Fruit fly (Drosophila melanogaster): Measurements from ENCODE around the gene Unc-76.
A peak's percentile ranks its signal among the peaks of the same experiment; 100 is the strongest.

The Unc-76 gene

dm6 chrX:2041312-2041918 is 39.0 kb upstream of the Unc-76 start, which contains the start of gene CG4313 (continued):
- TF ChIP-seq jigr1 (GFP tag; IDR thresholded peaks at IDR 0.05) (no peak), Max (GFP tag; optimal IDR thresholded peaks at IDR 0.05) (peak; percentile 56), Bgb (GFP tag; IDR thresholded peaks at IDR 0.05; ENCODE audit: partially characterized antibody) (peak; percentile 69), wdn (GFP tag; IDR thresholded peaks at IDR 0.05) (0 out of 2 replicates have a peak, but pooled peaks have one; percentile 22), bcd (GFP tag; optimal IDR thresholded peaks at IDR 0.05) (peak; percentile 68), ems (GFP tag; optimal IDR thresholded peaks at IDR 0.05) (peak; percentile 66), pb (GFP tag; optimal IDR thresholded peaks at IDR 0.05) (peak; percentile 25), Side (GFP tag; optimal IDR thresholded peaks at IDR 0.05) (peak; percentile 61), sima (GFP tag; optimal IDR thresholded peaks at IDR 0.05) (no peak), Ravus (GFP tag; IDR thresholded peaks at IDR 0.05) (no peak), B-H2 (GFP tag; optimal IDR thresholded peaks at IDR 0.05) (peak; percentile 58), Dfd (GFP tag; optimal IDR thresholded peaks at IDR 0.05) (no peak), bowl (GFP tag; IDR thresholded peaks at IDR 0.05) (no peak), CG9437 (GFP tag; optimal IDR thresholded peaks at IDR 0.05) (peak; percentile 57), Gsc (GFP tag; IDR thresholded peaks at IDR 0.05) (no peak), otp (GFP tag; IDR thresholded peaks at IDR 0.05) (no peak), CG11247 (GFP tag; IDR thresholded peaks at IDR 0.05) (peak; percentile 48; the same call in 1 of the 2 replicates), lab (GFP tag; optimal IDR thresholded peaks at IDR 0.05) (peak; percentile 63), Hr3 (GFP tag; optimal IDR thresholded peaks at IDR 0.05) (peak; percentile 72), salm (tag; optimal IDR thresholded peaks at IDR 0.05) (no peak), C15 (GFP tag; IDR thresholded peaks at IDR 0.05) (0 out of 3 replicates have a peak, but pooled peaks have one; percentile 11), Nf-YC (tag; optimal IDR thresholded peaks at IDR 0.05) (peak; percentile 72), ATbp (GFP tag; optimal IDR thresholded peaks at IDR 0.05) (no peak), insv (GFP tag; optimal IDR thresholded peaks at IDR 0.05) (no peak), vfl (GFP tag; optimal IDR thresholded peaks at IDR 0.05) (peak; percentile 31), CG7745 (tag; optimal IDR thresholded peaks at IDR 0.05) (no peak), Gug (GFP tag; IDR thresholded peaks at IDR 0.05) (peak; percentile 77; the same call in 3 of the 4 replicates), Trl (optimal IDR thresholded peaks at IDR 0.05) (no peak), Trl (GFP tag; optimal IDR thresholded peaks at IDR 0.05) (peak; percentile 79), ranshi (GFP tag; IDR thresholded peaks at IDR 0.05) (0 out of 2 replicates have a peak, but pooled peaks have one; percentile 52), Xbp1 (GFP tag; optimal IDR thresholded peaks at IDR 0.05) (peak; percentile 77), CrebB (tag; optimal IDR thresholded peaks at IDR 0.05) (peak; percentile 18), lbe (GFP tag; optimal IDR thresholded peaks at IDR 0.05) (peak; percentile 55), B-H1 (GFP tag; IDR thresholded peaks at IDR 0.05) (peak; percentile 37; the same call in 2 of the 3 replicates), CG7963 (GFP tag; IDR thresholded peaks at IDR 0.05; ENCODE audit: partially characterized antibody) (peak; percentile 60; the same call in 2 of the 3 replicates), CG10543 (GFP tag; optimal IDR thresholded peaks at IDR 0.05) (peak; percentile 82), Dbx (GFP tag; IDR thresholded peaks at IDR 0.05) (peak; percentile 82), ssp (GFP tag; IDR thresholded peaks at IDR 0.05) (peak; percentile 75), Stat92E (GFP tag; optimal IDR thresholded peaks at IDR 0.05) (no peak), scrt (GFP tag; optimal IDR thresholded peaks at IDR 0.05) (peak; percentile 44), Opbp (GFP tag; IDR thresholded peaks at IDR 0.05; ENCODE audit: partially characterized antibody) (peak; percentile 77), CG14860 (GFP tag; IDR thresholded peaks at IDR 0.05; ENCODE audit: partially characterized antibody) (peak; percentile 88), HmgZ (tag; optimal IDR thresholded peaks at IDR 0.05) (peak; percentile 68), CG3407 (GFP tag; optimal IDR thresholded peaks at IDR 0.05) (peak; percentile 26), fd102C (GFP tag; optimal IDR thresholded peaks at IDR 0.05) (no peak), CoRest (tag; optimal IDR thresholded peaks at IDR 0.05) (peak; percentile 76), NFAT (GFP tag; IDR thresholded peaks at IDR 0.05) (peak; percentile 50; the same call in 1 of the 2 replicates), vnd (GFP tag; IDR thresholded peaks at IDR 0.05; ENCODE audit: partially characterized antibody) (peak; percentile 91), hb (GFP tag; IDR thresholded peaks at IDR 0.05; ENCODE audit: partially characterized antibody) (peak; percentile 85)
